Fruit fly (Drosophila melanogaster): ENCODE results near the gene Syx17.

Gene Syx17

DNA sequence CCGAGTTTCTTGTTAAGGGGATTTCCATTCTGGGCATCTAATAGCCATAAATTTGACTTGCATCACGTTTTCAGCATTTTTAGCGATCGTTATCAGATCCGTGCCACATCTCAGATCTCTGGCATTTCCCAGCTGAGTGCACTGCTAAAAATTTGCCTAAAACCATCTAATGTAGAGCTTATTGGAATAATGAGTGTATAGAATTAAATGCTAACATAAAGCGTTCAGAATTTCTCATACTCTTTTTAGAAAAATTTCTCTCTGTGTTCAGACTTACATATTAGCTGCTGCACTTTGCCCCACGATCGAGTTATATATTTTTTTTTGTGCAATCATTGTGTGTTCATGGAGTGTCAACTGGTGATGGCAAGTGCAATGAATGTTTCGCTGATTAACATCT lies 4.5 kb downstream of the Syx17 start (continued):
- TF ChIP-seq achi (GFP tag; optimal IDR thresholded peaks at IDR 0.05): peak; percentile 60
- TF ChIP-seq fd59A (GFP tag; optimal IDR thresholded peaks at IDR 0.05): peak; percentile 22
- peak; percentile 45 for TF ChIP-seq Hr39 (GFP tag; optimal IDR thresholded peaks at IDR 0.05)
- peak; percentile 44 for TF ChIP-seq lz (GFP tag; optimal IDR thresholded peaks at IDR 0.05)
- no peak for TF ChIP-seq Sox15 (GFP tag; optimal IDR thresholded peaks at IDR 0.05)
- TF ChIP-seq CG11294 (GFP tag; IDR thresholded peaks at IDR 0.05): peak; percentile 39; the same call in 1 of the 2 replicates
- TF ChIP-seq CG8119 (GFP tag; IDR thresholded peaks at IDR 0.05): peak; percentile 68
- peak; percentile 47 for TF ChIP-seq Eip75B (GFP tag; optimal IDR thresholded peaks at IDR 0.05)
- TF ChIP-seq CG10631 (GFP tag; optimal IDR thresholded peaks at IDR 0.05): peak; percentile 60
- peak; percentile 74 for TF ChIP-seq eg (GFP tag; IDR thresholded peaks at IDR 0.05)
- peak; percentile 78 for TF ChIP-seq CG15336 (GFP tag; IDR thresholded peaks at IDR 0.05)
- TF ChIP-seq CG6792 (GFP tag; optimal IDR thresholded peaks at IDR 0.05): peak; percentile 17
- TF ChIP-seq spab (GFP tag; optimal IDR thresholded peaks at IDR 0.05): no peak
- no peak for TF ChIP-seq fkh (GFP tag; optimal IDR thresholded peaks at IDR 0.05)

DNA sequence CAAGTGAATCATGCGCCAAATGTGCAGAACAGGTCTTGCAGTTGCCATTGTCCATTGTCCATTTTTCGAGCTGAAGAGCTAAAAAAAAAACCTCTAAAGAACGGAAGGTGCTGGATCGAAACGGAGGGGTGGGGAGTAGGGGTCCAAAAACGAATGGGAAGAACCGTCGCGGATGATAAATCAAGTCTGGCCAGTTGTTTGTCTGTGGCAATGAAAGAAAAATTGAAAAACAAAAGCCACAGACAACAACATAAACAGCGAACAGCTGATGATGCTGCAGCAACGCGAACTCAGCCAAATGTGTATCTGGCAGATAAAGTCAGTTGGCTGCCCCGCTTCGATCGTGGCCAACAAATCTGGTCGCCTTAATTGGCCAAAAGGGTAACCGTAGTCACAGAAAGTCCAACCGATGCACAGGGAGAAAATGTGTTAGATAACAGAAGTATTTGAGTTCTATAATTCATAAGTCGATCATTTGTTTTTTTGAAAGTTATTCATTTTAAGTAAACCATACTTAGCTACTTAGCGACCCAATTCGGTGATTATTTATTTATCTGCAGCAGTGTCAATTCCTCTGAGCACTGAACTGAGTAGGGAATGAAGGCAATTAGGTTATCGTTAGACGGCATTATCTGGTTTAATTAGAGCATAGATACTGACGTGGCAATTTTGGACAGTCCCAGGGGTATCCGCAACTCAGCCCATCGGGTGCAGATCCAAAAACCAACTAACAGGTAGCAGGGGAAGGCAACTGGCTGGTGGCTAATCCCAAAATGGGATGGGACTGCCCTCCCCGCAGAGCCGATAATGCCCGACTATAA lies 5.2 kb downstream of the Syx17 start:
- no peak for TF ChIP-seq fd59A (GFP tag; optimal IDR thresholded peaks at IDR 0.05)
- no peak for TF ChIP-seq topi (GFP tag; optimal IDR thresholded peaks at IDR 0.05)
- no peak for TF ChIP-seq CG31627 (GFP tag; optimal IDR thresholded peaks at IDR 0.05)
- TF ChIP-seq CG7368 (GFP tag; optimal IDR thresholded peaks at IDR 0.05): no peak
- peak in 1 of 2 experiments; percentile 36 for TF ChIP-seq ss (GFP tag; optimal IDR thresholded peaks at IDR 0.05)
- TF ChIP-seq pdm3 (GFP tag; optimal IDR thresholded peaks at IDR 0.05): no peak
- TF ChIP-seq CG34406 (GFP tag; optimal IDR thresholded peaks at IDR 0.05): no peak
- TF ChIP-seq CG6276 (GFP tag; optimal IDR thresholded peaks at IDR 0.05): no peak
- no peak for TF ChIP-seq CG8119 (GFP tag; IDR thresholded peaks at IDR 0.05)
- no peak for TF ChIP-seq fkh (GFP tag; optimal IDR thresholded peaks at IDR 0.05)
- TF ChIP-seq salr (GFP tag; optimal IDR thresholded peaks at IDR 0.05): no peak
- TF ChIP-seq lz (GFP tag; optimal IDR thresholded peaks at IDR 0.05): no peak
- no peak for TF ChIP-seq CG10631 (GFP tag; optimal IDR thresholded peaks at IDR 0.05)
- peak; percentile 4 for TF ChIP-seq Smox (GFP tag; optimal IDR thresholded peaks at IDR 0.05)
- TF ChIP-seq Met (GFP tag; optimal IDR thresholded peaks at IDR 0.05): no peak
- no peak for TF ChIP-seq acj6 (GFP tag; optimal IDR thresholded peaks at IDR 0.05)
- peak; percentile 10 for TF ChIP-seq CG6792 (GFP tag; optimal IDR thresholded peaks at IDR 0.05)
- no peak for TF ChIP-seq Eip75B (GFP tag; optimal IDR thresholded peaks at IDR 0.05)
- no peak for TF ChIP-seq CG11294 (GFP tag; IDR thresholded peaks at IDR 0.05)
- peak; percentile 81 for TF ChIP-seq Eip78C (GFP tag)
- peak; percentile 16; the same call in 2 of the 3 replicates for TF ChIP-seq CG6163 (GFP tag; IDR thresholded peaks at IDR 0.05)
- no peak for TF ChIP-seq Hr4 (GFP tag; optimal IDR thresholded peaks at IDR 0.05)
- no peak for TF ChIP-seq CG6808 (GFP tag; optimal IDR thresholded peaks at IDR 0.05)
- TF ChIP-seq Ets21C (GFP tag; optimal IDR thresholded peaks at IDR 0.05): no peak
- no peak for TF ChIP-seq fd85E (GFP tag; optimal IDR thresholded peaks at IDR 0.05)
- no peak for TF ChIP-seq dsx (GFP tag; optimal IDR thresholded peaks at IDR 0.05; ENCODE audit: poor library complexity, severe bottlenecking)
- TF ChIP-seq CG15336 (GFP tag; IDR thresholded peaks at IDR 0.05): 0 out of 2 replicates have a peak, but pooled peaks have one; percentile 14
- no peak for TF ChIP-seq spab (GFP tag; optimal IDR thresholded peaks at IDR 0.05)
- peak; percentile 34 for TF ChIP-seq achi (GFP tag; optimal IDR thresholded peaks at IDR 0.05)
- peak; percentile 3 for TF ChIP-seq Hr39 (GFP tag; optimal IDR thresholded peaks at IDR 0.05)
- TF ChIP-seq CG4318 (GFP tag; optimal IDR thresholded peaks at IDR 0.05): no peak
- TF ChIP-seq svp (GFP tag): peak; percentile 78
- no peak for TF ChIP-seq CG1621 (tag; optimal IDR thresholded peaks at IDR 0.05)
- no peak for TF ChIP-seq CG8319 (GFP tag; optimal IDR thresholded peaks at IDR 0.05)
- no peak for TF ChIP-seq Sox102F (GFP tag; optimal IDR thresholded peaks at IDR 0.05)
- no peak for TF ChIP-seq Sox15 (GFP tag; optimal IDR thresholded peaks at IDR 0.05)
- peak; percentile 8 for TF ChIP-seq CG32006 (GFP tag; optimal IDR thresholded peaks at IDR 0.05)
- TF ChIP-seq CG10669 (GFP tag; optimal IDR thresholded peaks at IDR 0.05): peak; percentile 24
- TF ChIP-seq vri (GFP tag; optimal IDR thresholded peaks at IDR 0.05): no peak
- no peak for TF ChIP-seq cyc (GFP tag; optimal IDR thresholded peaks at IDR 0.05)
- peak; percentile 10 for TF ChIP-seq Sox14 (GFP tag; optimal IDR thresholded peaks at IDR 0.05)
- TF ChIP-seq CG6854 (GFP tag; optimal IDR thresholded peaks at IDR 0.05): no peak
- TF ChIP-seq CG9139 (GFP tag; optimal IDR thresholded peaks at IDR 0.05): no peak
- no peak for TF ChIP-seq Hr38 (GFP tag; optimal IDR thresholded peaks at IDR 0.05)
- peak; percentile 9 for TF ChIP-seq CG3919 (GFP tag; optimal IDR thresholded peaks at IDR 0.05)

Measured in whole organism, prepupa.